Worm (Caenorhabditis elegans): ENCODE results near the gene glb-28.

Gene glb-28

DNA sequence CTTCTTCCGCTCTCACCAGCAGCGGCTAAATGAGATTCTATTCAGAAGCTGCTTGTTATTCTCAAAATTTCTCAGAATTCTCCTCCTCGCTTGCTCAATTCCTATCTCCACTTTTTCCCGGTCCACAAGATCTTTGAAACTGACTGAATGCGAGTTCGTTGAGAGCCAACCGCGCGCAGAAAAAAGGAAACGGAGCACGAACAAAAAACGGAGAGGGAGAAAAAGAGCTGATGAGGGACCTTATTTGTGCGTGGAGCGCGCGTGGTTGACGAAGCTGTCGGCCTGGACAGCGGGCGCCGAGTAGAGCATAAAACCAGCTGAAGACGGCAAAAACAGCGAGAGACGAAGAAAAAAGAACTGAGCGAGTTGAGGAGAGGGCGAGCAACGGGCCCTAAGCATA lies 25.0 kb upstream of the glb-28 start (continued):
- TF ChIP-seq die-1 (tag; optimal IDR thresholded peaks at IDR 0.05) (no peak), K11D2.4 (GFP tag; IDR thresholded peaks at IDR 0.05) (0 out of 2 replicates have a peak, but pooled peaks have one; percentile 50), B0035.1 (tag; optimal IDR thresholded peaks at IDR 0.05) (no peak), xnd-1 (tag; optimal IDR thresholded peaks at IDR 0.05) (no peak), Y56A3A.18 (GFP tag; IDR thresholded peaks at IDR 0.05) (no peak), repo-1 (tag; optimal IDR thresholded peaks at IDR 0.05) (no peak), D2030.7 (GFP tag; IDR thresholded peaks at IDR 0.05) (no peak), F57A8.1 (GFP tag; optimal IDR thresholded peaks at IDR 0.05) (no peak), madf-10 (tag; optimal IDR thresholded peaks at IDR 0.05) (no peak), ceh-100 (GFP tag; IDR thresholded peaks at IDR 0.05) (no peak), mel-28 (tag; optimal IDR thresholded peaks at IDR 0.05; ENCODE audit: borderline replicate concordance) (no peak), ztf-22 (GFP tag; optimal IDR thresholded peaks at IDR 0.05) (no peak), F57C9.4 (tag; optimal IDR thresholded peaks at IDR 0.05) (no peak), let-526 (GFP tag; IDR thresholded peaks at IDR 0.05) (no peak), ztf-25 (GFP tag; IDR thresholded peaks at IDR 0.05) (no peak), nhr-90 (tag; optimal IDR thresholded peaks at IDR 0.05) (no peak), Y53G8AR.9 (GFP tag; conservative IDR thresholded peaks at IDR 0.05) (0 out of 2 replicates have a peak, but pooled peaks have one; percentile 29), nhr-80 (tag; optimal IDR thresholded peaks at IDR 0.05) (no peak), let-607 (tag; optimal IDR thresholded peaks at IDR 0.05) (no peak), lag-1 (GFP tag; IDR thresholded peaks at IDR 0.05) (no peak), unc-62 (GFP tag; optimal IDR thresholded peaks at IDR 0.05) (no peak), zim-3 (tag; optimal IDR thresholded peaks at IDR 0.05) (no peak), B0019.2 (GFP tag; conservative IDR thresholded peaks at IDR 0.05) (no peak), ceh-40 (GFP tag; IDR thresholded peaks at IDR 0.05) (no peak), tbx-9 (tag; optimal IDR thresholded peaks at IDR 0.05; ENCODE audit: borderline replicate concordance) (no peak), C06A6.2 (GFP tag; conservative IDR thresholded peaks at IDR 0.05) (no peak), nfya-2 (GFP tag; IDR thresholded peaks at IDR 0.05) (no peak), cebp-2 (GFP tag; IDR thresholded peaks at IDR 0.05) (no peak), attf-5 (GFP tag; optimal IDR thresholded peaks at IDR 0.05) (no peak), chd-7 (tag; optimal IDR thresholded peaks at IDR 0.05) (no peak), bed-1 (GFP tag; IDR thresholded peaks at IDR 0.05) (no peak), Y67H2A.10 (GFP tag; conservative IDR thresholded peaks at IDR 0.05) (no peak), ztf-6 (GFP tag; IDR thresholded peaks at IDR 0.05) (no peak), attf-6 (GFP tag; IDR thresholded peaks at IDR 0.05) (no peak), snpc-1.3 (tag; optimal IDR thresholded peaks at IDR 0.05; ENCODE audit: insufficient read depth) (no peak), cebp-1 (GFP tag; IDR thresholded peaks at IDR 0.05) (no peak), cebp-1 (tag; optimal IDR thresholded peaks at IDR 0.05) (peak; percentile 42), madf-3 (GFP tag; IDR thresholded peaks at IDR 0.05) (no peak), ekl-4 (GFP tag; IDR thresholded peaks at IDR 0.05) (peak; percentile 40; the same call in 1 of the 2 replicates), nfyb-1 (GFP tag; IDR thresholded peaks at IDR 0.05) (0 out of 2 replicates have a peak, but pooled peaks have one; percentile 9), hsf-1 (GFP tag; IDR thresholded peaks at IDR 0.05) (no peak), F39B2.1 (GFP tag; IDR thresholded peaks at IDR 0.05) (no peak), hmg-20 (GFP tag; IDR thresholded peaks at IDR 0.05) (no peak), tlf-1 (GFP tag; optimal IDR thresholded peaks at IDR 0.05) (no peak), bed-2 (GFP tag; IDR thresholded peaks at IDR 0.05) (no peak), T26A5.8 (tag; optimal IDR thresholded peaks at IDR 0.05) (no peak), F37B4.10 (GFP tag; IDR thresholded peaks at IDR 0.05) (no peak), tbp1 (GFP tag; optimal IDR thresholded peaks at IDR 0.05) (no peak), madf-6 (GFP tag; IDR thresholded peaks at IDR 0.05) (no peak), nfya-1 (tag; optimal IDR thresholded peaks at IDR 0.05; ENCODE audit: borderline replicate concordance, insufficient read depth) (no peak)

All from whole organism, young adult.